Worm (Caenorhabditis elegans): ENCODE data around the gene K01G5.8.

ce11 chrIII:10747620-10748479, 7.3 kb upstream of the K01G5.8 start, which contains the start of the genes ran-1 and dkc-1:
- TF ChIP-seq ama-1 (optimal IDR thresholded peaks at IDR 0.05) = no peak
- TF ChIP-seq elt-2 (tag; optimal IDR thresholded peaks at IDR 0.05) = peak; percentile 18
- no peak for TF ChIP-seq ets-4 (tag; optimal IDR thresholded peaks at IDR 0.05)
- no peak for TF ChIP-seq madf-2 (tag; optimal IDR thresholded peaks at IDR 0.05)
- no peak for TF ChIP-seq sox-4 (tag; optimal IDR thresholded peaks at IDR 0.05)
- TF ChIP-seq sdc-2 (tag; optimal IDR thresholded peaks at IDR 0.05) = no peak
- no peak for TF ChIP-seq hlh-6 (tag; optimal IDR thresholded peaks at IDR 0.05)
- TF ChIP-seq rnt-1 (tag; optimal IDR thresholded peaks at IDR 0.05) = peak; percentile 2
- TF ChIP-seq pag-3 (tag; optimal IDR thresholded peaks at IDR 0.05; ENCODE audit: borderline replicate concordance) = no peak
- TF ChIP-seq pha-4 (tag; optimal IDR thresholded peaks at IDR 0.05) = no peak
- TF ChIP-seq gmeb-2 (tag; optimal IDR thresholded peaks at IDR 0.05) = no peak
- peak; percentile 9 for TF ChIP-seq tbx-2 (tag; optimal IDR thresholded peaks at IDR 0.05)
- no peak for TF ChIP-seq npax-4 (tag; optimal IDR thresholded peaks at IDR 0.05)

Measured in whole organism, late embryonic.